Worm (Caenorhabditis elegans) whole organism, L1 larva: ENCODE results near the gene F54F2.6.

Source experiments
- C16A3.4 ChIP-seq: fragments of 150-350 bp; optimal IDR thresholded peaks from 2 replicates; lab custom pipeline; 2014; ENCODE audit warnings: missing biosample characterization, missing genetic modification characterization
- Y116A8C.19 ChIP-seq: sonication (generic microtip); optimal IDR thresholded peaks from 2 replicates; lab custom pipeline; 2016; ENCODE audit warnings: missing compliant biosample characterization, missing genetic modification characterization, borderline replicate concordance
- aha-1 ChIP-seq: fragments of 150-350 bp; optimal IDR thresholded peaks from 2 replicates; lab custom pipeline; 2014; ENCODE audit warnings: missing biosample characterization, missing genetic modification characterization
- alr-1 ChIP-seq: fragments of 200-800 bp; sonication (Bioruptor generic); optimal IDR thresholded peaks from 2 replicates; lab custom pipeline; 2018; ENCODE audit warnings: borderline replicate concordance, mild to moderate bottlenecking, missing genetic modification characterization, missing compliant biosample characterization
- blmp-1 ChIP-seq: fragments of 150-350 bp; optimal IDR thresholded peaks from 2 replicates; lab custom pipeline; 2014; ENCODE audit warnings: missing biosample characterization, missing genetic modification characterization
- ceh-90 ChIP-seq: sonication (generic microtip); optimal IDR thresholded peaks from 2 replicates; lab custom pipeline; 2016; ENCODE audit warnings: missing genetic modification characterization, missing compliant biosample characterization
- dpl-1 ChIP-seq, 3 experiments: fragments of 150-350 bp in 2 of 3; sonication (generic microtip) in 1 of 3; optimal IDR thresholded peaks; 2 replicates each; lab custom pipeline; 2014 to 2017; ENCODE audit warnings: missing biosample characterization in 3 of 3, missing genetic modification characterization in 3 of 3, missing genetic modification reagents in 3 of 3
- dsc-1 ChIP-seq: sonication (generic microtip); optimal IDR thresholded peaks from 2 replicates; lab custom pipeline; 2016; ENCODE audit warnings: mild to moderate bottlenecking, missing genetic modification characterization, missing compliant biosample characterization
- efl-1 ChIP-seq, 4 experiments: fragments of 150-350 bp; optimal IDR thresholded peaks in 3 of 4; peaks in 1 of 4; 1 replicate in 1 of 4; 2 replicates in 3 of 4; lab custom pipeline; 2014; ENCODE audit warnings: missing biosample characterization in 2 of 4, missing genetic modification characterization in 2 of 4, missing genetic modification reagents in 2 of 4
- efl-3 ChIP-seq: fragments of 200-800 bp; sonication (Bioruptor generic); optimal IDR thresholded peaks from 2 replicates; lab custom pipeline; 2018; ENCODE audit warnings: mild to moderate bottlenecking, missing genetic modification characterization, missing compliant biosample characterization
- elt-2 ChIP-seq: sonication (generic microtip); optimal IDR thresholded peaks from 2 replicates; lab custom pipeline; 2016; ENCODE audit warnings: missing genetic modification characterization, mild to moderate bottlenecking, inconsistent platforms, missing compliant biosample characterization, missing genetic modification reagents
- ets-5 ChIP-seq: fragments of 200-800 bp; sonication (Bioruptor generic); IDR thresholded peaks from 2 replicates; pipeline ENCODE4 v1.3.6; 2022; ENCODE audit warnings: missing genetic modification characterization, missing compliant biosample characterization
- fkh-10 ChIP-seq: sonication (generic microtip); optimal IDR thresholded peaks from 2 replicates; lab custom pipeline; 2017; ENCODE audit warnings: missing biosample characterization, missing genetic modification reagents, missing genetic modification characterization
- fkh-4 ChIP-seq: sonication (generic microtip); optimal IDR thresholded peaks from 2 replicates; lab custom pipeline; 2016; ENCODE audit warnings: missing compliant biosample characterization, missing genetic modification characterization, borderline replicate concordance
- fkh-8 ChIP-seq: sonication (generic microtip); optimal IDR thresholded peaks from 2 replicates; lab custom pipeline; 2016; ENCODE audit warnings: mild to moderate bottlenecking, missing genetic modification characterization, missing compliant biosample characterization
- fos-1 ChIP-seq: fragments of 150-350 bp; optimal IDR thresholded peaks from 2 replicates; lab custom pipeline; 2014; ENCODE audit warnings: missing biosample characterization, missing genetic modification characterization
- hlh-4 ChIP-seq: sonication (generic microtip); optimal IDR thresholded peaks from 2 replicates; lab custom pipeline; 2016; ENCODE audit warnings: mild to moderate bottlenecking, missing genetic modification characterization, missing compliant biosample characterization
- irx-1 ChIP-seq: sonication (generic microtip); optimal IDR thresholded peaks from 2 replicates; lab custom pipeline; 2016; ENCODE audit warnings: missing genetic modification characterization, missing compliant biosample characterization
- isw-1 ChIP-seq: fragments of 200-800 bp; sonication (Bioruptor generic); IDR thresholded peaks from 2 replicates; pipeline ENCODE4 v1.3.6; 2022; ENCODE audit warnings: missing genetic modification characterization, missing compliant biosample characterization
- jun-1 ChIP-seq: fragments of 150-350 bp; optimal IDR thresholded peaks from 2 replicates; lab custom pipeline; 2014; ENCODE audit warnings: missing biosample characterization, missing genetic modification reagents, missing genetic modification characterization
- lin-13 ChIP-seq: fragments of 150-350 bp; optimal IDR thresholded peaks from 2 replicates; lab custom pipeline; 2014; ENCODE audit warnings: missing biosample characterization, missing genetic modification reagents, missing genetic modification characterization
- lin-14 ChIP-seq: fragments of 200-800 bp; sonication (Bioruptor generic); optimal IDR thresholded peaks from 2 replicates; lab custom pipeline; 2018; ENCODE audit warnings: mild to moderate bottlenecking, missing genetic modification characterization, moderate library complexity, missing compliant biosample characterization
- lin-35 ChIP-seq, 2 experiments: fragments of 150-350 bp; optimal IDR thresholded peaks; 2 replicates each; lab custom pipeline; 2014; ENCODE audit warnings: missing biosample characterization in 2 of 2, missing genetic modification characterization in 2 of 2, missing genetic modification reagents in 2 of 2
- lsy-2 ChIP-seq, 2 experiments: fragments of 150-350 bp; optimal IDR thresholded peaks; 2 replicates each; lab custom pipeline; 2014; ENCODE audit warnings: missing biosample characterization in 2 of 2, missing genetic modification characterization in 2 of 2
- mdl-1 ChIP-seq, 2 experiments: fragments of 150-350 bp; optimal IDR thresholded peaks; 2 replicates each; lab custom pipeline; 2014 to 2017; ENCODE audit warnings: missing biosample characterization in 2 of 2, missing genetic modification characterization in 2 of 2, inconsistent platforms in 1 of 2
- mef-2 ChIP-seq: fragments of 150-350 bp; optimal IDR thresholded peaks from 2 replicates; lab custom pipeline; 2014; ENCODE audit warnings: missing biosample characterization, missing genetic modification characterization
- mep-1 ChIP-seq: fragments of 150-350 bp; optimal IDR thresholded peaks from 2 replicates; lab custom pipeline; 2014; ENCODE audit warnings: missing biosample characterization, missing genetic modification characterization
- nhr-11 ChIP-seq: fragments of 150-350 bp; optimal IDR thresholded peaks from 2 replicates; lab custom pipeline; 2014; ENCODE audit warnings: missing biosample characterization, missing genetic modification characterization
- nhr-19 ChIP-seq: fragments of 200-800 bp; sonication (Bioruptor generic); conservative IDR thresholded peaks from 2 replicates; pipeline ENCODE4 v1.3.6; 2022; ENCODE audit warnings: missing genetic modification characterization, missing compliant biosample characterization
- nhr-20 ChIP-seq: sonication (generic microtip); optimal IDR thresholded peaks from 2 replicates; lab custom pipeline; 2016; ENCODE audit warnings: mild to moderate bottlenecking, missing genetic modification characterization, missing compliant biosample characterization
- nhr-237 ChIP-seq: fragments of 150-350 bp; optimal IDR thresholded peaks from 2 replicates; lab custom pipeline; 2014; ENCODE audit warnings: missing biosample characterization, missing genetic modification characterization
- nhr-47 ChIP-seq: sonication (generic microtip); optimal IDR thresholded peaks from 2 replicates; lab custom pipeline; 2016; ENCODE audit warnings: mild to moderate bottlenecking, missing genetic modification characterization, moderate library complexity, missing compliant biosample characterization
- nhr-71 ChIP-seq: sonication (generic microtip); optimal IDR thresholded peaks from 2 replicates; lab custom pipeline; 2016; ENCODE audit warnings: mild to moderate bottlenecking, missing genetic modification characterization, moderate library complexity, missing compliant biosample characterization
- nhr-77 ChIP-seq: fragments of 150-350 bp; optimal IDR thresholded peaks from 2 replicates; lab custom pipeline; 2014; ENCODE audit warnings: missing biosample characterization, missing genetic modification characterization
- nhr-90 ChIP-seq: sonication (generic microtip); optimal IDR thresholded peaks from 2 replicates; lab custom pipeline; 2016; ENCODE audit warnings: mild to moderate bottlenecking, missing genetic modification characterization, missing compliant biosample characterization; ENCODE audit not compliant: poor library complexity
- pax-3 ChIP-seq: fragments of 200-800 bp; sonication (Bioruptor generic); optimal IDR thresholded peaks from 2 replicates; lab custom pipeline; 2018; ENCODE audit warnings: mild to moderate bottlenecking, missing genetic modification characterization, moderate library complexity, missing compliant biosample characterization
- rnt-1 ChIP-seq: sonication (generic microtip); optimal IDR thresholded peaks from 2 replicates; lab custom pipeline; 2016; ENCODE audit warnings: mild to moderate bottlenecking, missing genetic modification characterization, moderate library complexity, missing compliant biosample characterization
- snpc-4 ChIP-seq: fragments of 150-350 bp; optimal IDR thresholded peaks from 2 replicates; lab custom pipeline; 2014; ENCODE audit warnings: missing biosample characterization, missing genetic modification characterization
- snu-23 ChIP-seq: sonication (generic microtip); optimal IDR thresholded peaks from 2 replicates; lab custom pipeline; 2016; ENCODE audit warnings: missing genetic modification characterization, missing compliant biosample characterization
- sup-37 ChIP-seq: fragments of 200-800 bp; sonication (Bioruptor generic); optimal IDR thresholded peaks from 2 replicates; lab custom pipeline; 2018; ENCODE audit warnings: mild to moderate bottlenecking, missing genetic modification characterization, missing compliant biosample characterization
- swsn-7 ChIP-seq: sonication (generic microtip); optimal IDR thresholded peaks from 2 replicates; lab custom pipeline; 2016; ENCODE audit warnings: missing genetic modification characterization, missing compliant biosample characterization
- tbx-2 ChIP-seq: sonication (generic microtip); optimal IDR thresholded peaks from 2 replicates; lab custom pipeline; 2016; ENCODE audit warnings: missing genetic modification characterization, missing compliant biosample characterization
- tlp-1 ChIP-seq: fragments of 150-350 bp; optimal IDR thresholded peaks from 2 replicates; lab custom pipeline; 2014; ENCODE audit warnings: missing biosample characterization, missing genetic modification characterization
- unc-130 ChIP-seq: fragments of 150-350 bp; optimal IDR thresholded peaks from 2 replicates; lab custom pipeline; 2017; ENCODE audit warnings: missing biosample characterization, missing genetic modification characterization, inconsistent platforms
- xbp-1 ChIP-seq: sonication (generic microtip); optimal IDR thresholded peaks from 2 replicates; lab custom pipeline; 2016; ENCODE audit warnings: missing genetic modification characterization, missing compliant biosample characterization
- zag-1 ChIP-seq: fragments of 150-350 bp; optimal IDR thresholded peaks from 2 replicates; lab custom pipeline; 2014; ENCODE audit warnings: missing biosample characterization, missing genetic modification characterization
- zip-4 ChIP-seq: fragments of 200-800 bp; sonication (Bioruptor generic); optimal IDR thresholded peaks from 2 replicates; lab custom pipeline; 2018; ENCODE audit warnings: mild to moderate bottlenecking, missing genetic modification characterization, moderate library complexity, missing compliant biosample characterization

Gene F54F2.6

ce11 chrIII:8788690-8789089 is 11.8 kb downstream of the F54F2.6 start:
- no peak for TF ChIP-seq aha-1 (tag; lab: Kevin White, UChicago)
- peak; percentile 21 for TF ChIP-seq rnt-1
- peak; percentile 45 for TF ChIP-seq lin-14 (GFP tag; lab: Kevin White, UChicago)
- no peak for TF ChIP-seq fkh-4
- TF ChIP-seq dsc-1 (tag; lab: Kevin White, UChicago), result peak; percentile 7
- no peak for TF ChIP-seq Y116A8C.19 (tag; lab: Kevin White, UChicago)
- TF ChIP-seq efl-1 (optimal IDR thresholded peaks at IDR 0.05; lab: Kevin White, UChicago), result no peak
- TF ChIP-seq efl-1 (GFP tag; optimal IDR thresholded peaks at IDR 0.05 in 1 of 2; lab: Kevin White, UChicago), result peak in 1 of 2 experiments; percentile 67
- no peak for TF ChIP-seq nhr-237
- no peak for TF ChIP-seq mef-2

ce11 chrIII:8786077-8786476 is 14.4 kb downstream of the F54F2.6 start, which contains the start of gene K02D10.8:
K02D10.8 (plus strand) TSS chrIII:8786377.
- TF ChIP-seq tbx-2 (tag; lab: Kevin White, UChicago) (no peak), ets-5 (GFP tag; lab: Robert Waterston, UW) (no peak), lsy-2 (tag; optimal IDR thresholded peaks at IDR 0.05; lab: Kevin White, UChicago) (no peak), efl-1 (optimal IDR thresholded peaks at IDR 0.05; lab: Kevin White, UChicago) (no peak), efl-1 (GFP tag; optimal IDR thresholded peaks at IDR 0.05 in 1 of 2; lab: Kevin White, UChicago) (no peak), xbp-1 (no peak), alr-1 (tag; lab: Kevin White, UChicago) (no peak), blmp-1 (no peak), zip-4 (GFP tag; lab: Kevin White, UChicago) (no peak), hlh-4 (tag; lab: Kevin White, UChicago) (no peak)

- TF ChIP-seq isw-1, result no peak
- peak; percentile 73 for TF ChIP-seq rnt-1
- TF ChIP-seq xbp-1, result peak; percentile 27
- peak; percentile 58; the same call in 1 of the 2 replicates for TF ChIP-seq nhr-19 (GFP tag; lab: Robert Waterston, UW)
- TF ChIP-seq tlp-1 (tag; lab: Kevin White, UChicago), result no peak
- TF ChIP-seq ceh-90, result no peak
- no peak for TF ChIP-seq zag-1 (tag; lab: Kevin White, UChicago)
- peak; percentile 0 for TF ChIP-seq snpc-4 (tag; lab: Kevin White, UChicago)
- no peak for TF ChIP-seq aha-1 (tag; lab: Kevin White, UChicago)
- TF ChIP-seq mdl-1 (tag; optimal IDR thresholded peaks at IDR 0.05; lab: Kevin White, UChicago), result peak in 1 of 2 experiments; percentile 96
- peak; percentile 57 for TF ChIP-seq snu-23 (GFP tag; lab: Kevin White, UChicago)
- peak; percentile 81 for TF ChIP-seq fkh-8 (tag; lab: Kevin White, UChicago)
- TF ChIP-seq nhr-71 (tag; lab: Kevin White, UChicago), result peak; percentile 85
- peak; percentile 66 for TF ChIP-seq nhr-47 (tag; lab: Kevin White, UChicago)
- TF ChIP-seq swsn-7 (tag; lab: Kevin White, UChicago), result peak; percentile 41
- TF ChIP-seq unc-130 (tag; lab: Kevin White, UChicago), result peak; percentile 45
- TF ChIP-seq nhr-77 (tag; lab: Kevin White, UChicago), result peak; percentile 32
- TF ChIP-seq jun-1 (tag; lab: Kevin White, UChicago), result peak; percentile 63
- TF ChIP-seq elt-2 (tag; lab: Kevin White, UChicago), result peak; percentile 36
- TF ChIP-seq efl-3, result no peak
- peak; percentile 69 for TF ChIP-seq nhr-20 (tag; lab: Kevin White, UChicago)
- peak; percentile 7 for TF ChIP-seq fkh-10
- peak; percentile 26 for TF ChIP-seq sup-37
- TF ChIP-seq lin-14 (GFP tag; lab: Kevin White, UChicago), result peak; percentile 91
- TF ChIP-seq fos-1, result no peak
- TF ChIP-seq dpl-1 (GFP tag; optimal IDR thresholded peaks at IDR 0.05; lab: Kevin White, UChicago), result peak; percentile 23 to 39 (median 32)
- TF ChIP-seq mep-1, result peak; percentile 59
- TF ChIP-seq lin-35 (GFP tag; optimal IDR thresholded peaks at IDR 0.05; lab: Kevin White, UChicago), result peak; percentile 48 to 62
- peak; percentile 54 for TF ChIP-seq irx-1 (tag; lab: Kevin White, UChicago)
- peak; percentile 42 for TF ChIP-seq lin-13 (GFP tag; lab: Kevin White, UChicago)
- TF ChIP-seq C16A3.4 (tag; lab: Kevin White, UChicago), result peak; percentile 29
- TF ChIP-seq nhr-11 (tag; lab: Kevin White, UChicago), result peak; percentile 20
- peak; percentile 70 for TF ChIP-seq tbx-2 (tag; lab: Kevin White, UChicago)
- TF ChIP-seq nhr-90 (tag; lab: Kevin White, UChicago), result no peak
- TF ChIP-seq pax-3 (tag; lab: Kevin White, UChicago), result peak; percentile 67
- peak; percentile 49 to 58 for TF ChIP-seq efl-1 (optimal IDR thresholded peaks at IDR 0.05; lab: Kevin White, UChicago)
- TF ChIP-seq efl-1 (GFP tag; optimal IDR thresholded peaks at IDR 0.05 in 1 of 2; lab: Kevin White, UChicago), result peak; percentile 43 to 95
- TF ChIP-seq blmp-1, result no peak
Measured at ce11 chrIII:8785426-8785825, 15.1 kb downstream of the F54F2.6 start.
